Worm (Caenorhabditis elegans) whole organism, L3 larva: ENCODE results near the gene B0250.7.
A peak's percentile ranks its signal among the peaks of the same experiment; 100 is the strongest.

Experiments
- R02D3.7 ChIP-seq: fragments of 150-350 bp; optimal IDR thresholded peaks from 2 replicates; lab custom pipeline; 2014; ENCODE audit warnings: missing biosample characterization, missing genetic modification characterization
- ZK546.5 ChIP-seq: sonication (generic microtip); optimal IDR thresholded peaks from 2 replicates; lab custom pipeline; 2017; ENCODE audit warnings: missing biosample characterization, missing genetic modification characterization
- aly-2 ChIP-seq: fragments of 150-350 bp; optimal IDR thresholded peaks from 2 replicates; lab custom pipeline; 2014; ENCODE audit warnings: missing biosample characterization, missing genetic modification characterization
- ama-1 ChIP-seq: fragments of 150-350 bp; optimal IDR thresholded peaks from 2 replicates; lab custom pipeline; 2018
- ceh-28 ChIP-seq: fragments of 150-350 bp; optimal IDR thresholded peaks from 2 replicates; lab custom pipeline; 2014; ENCODE audit warnings: missing biosample characterization, missing genetic modification reagents, missing genetic modification characterization
- daf-12 ChIP-seq: fragments of 150-350 bp; optimal IDR thresholded peaks from 2 replicates; lab custom pipeline; 2014; ENCODE audit warnings: missing biosample characterization, missing genetic modification reagents, missing genetic modification characterization
- egl-27 ChIP-seq: sonication (generic microtip); optimal IDR thresholded peaks from 4 replicates; lab custom pipeline; 2017; ENCODE audit warnings: missing biosample characterization, missing genetic modification reagents, missing genetic modification characterization
- elt-1 ChIP-seq: fragments of 150-350 bp; optimal IDR thresholded peaks from 2 replicates; lab custom pipeline; 2014; ENCODE audit warnings: missing biosample characterization, missing genetic modification characterization
- elt-2 ChIP-seq: sonication (generic microtip); optimal IDR thresholded peaks from 2 replicates; lab custom pipeline; 2016; ENCODE audit warnings: missing genetic modification reagents, mild to moderate bottlenecking, missing genetic modification characterization, missing compliant biosample characterization
- elt-3 ChIP-seq, 3 experiments: fragments of 150-350 bp in 1 of 3; sonication (generic microtip) in 2 of 3; optimal IDR thresholded peaks; 2 replicates in 2 of 3; 4 replicates in 1 of 3; lab custom pipeline; 2014 to 2017; ENCODE audit warnings: missing biosample characterization in 3 of 3, missing genetic modification characterization in 3 of 3
- eor-1 ChIP-seq, 2 experiments: fragments of 150-350 bp; optimal IDR thresholded peaks; 2 replicates each; lab custom pipeline; 2014 to 2018; ENCODE audit warnings: missing biosample characterization in 2 of 2, missing genetic modification characterization in 2 of 2
- fkh-10 ChIP-seq: sonication (generic microtip); optimal IDR thresholded peaks from 2 replicates; lab custom pipeline; 2017; ENCODE audit warnings: missing biosample characterization, missing genetic modification reagents, missing genetic modification characterization
- hmg-11 ChIP-seq: sonication (generic microtip); optimal IDR thresholded peaks from 2 replicates; lab custom pipeline; 2016; ENCODE audit warnings: missing genetic modification characterization, missing compliant biosample characterization
- jun-1 ChIP-seq: fragments of 150-350 bp; optimal IDR thresholded peaks from 2 replicates; lab custom pipeline; 2014; ENCODE audit warnings: missing biosample characterization, missing genetic modification reagents, missing genetic modification characterization
- lin-15B ChIP-seq: fragments of 150-350 bp; optimal IDR thresholded peaks from 2 replicates; lab custom pipeline; 2014; ENCODE audit warnings: missing biosample characterization, missing genetic modification characterization
- lin-39 ChIP-seq: fragments of 150-350 bp; optimal IDR thresholded peaks from 2 replicates; lab custom pipeline; 2018; ENCODE audit warnings: missing biosample characterization, missing genetic modification reagents, missing genetic modification characterization
- lsy-12 ChIP-seq: sonication (generic microtip); optimal IDR thresholded peaks from 2 replicates; lab custom pipeline; 2016; ENCODE audit warnings: mild to moderate bottlenecking, missing genetic modification characterization, missing compliant biosample characterization
- mdl-1 ChIP-seq: fragments of 150-350 bp; optimal IDR thresholded peaks from 2 replicates; lab custom pipeline; 2014; ENCODE audit warnings: missing biosample characterization, missing genetic modification characterization
- nfya-1 ChIP-seq: sonication (generic microtip); optimal IDR thresholded peaks from 2 replicates; lab custom pipeline; 2017; ENCODE audit warnings: missing genetic modification characterization, mild to moderate bottlenecking, missing compliant biosample characterization, antibody characterized with exemption, moderate library complexity; ENCODE audit not compliant: insufficient read depth
- nhr-11 ChIP-seq: fragments of 150-350 bp; optimal IDR thresholded peaks from 2 replicates; lab custom pipeline; 2014; ENCODE audit warnings: missing biosample characterization, missing genetic modification characterization
- nhr-23 ChIP-seq: fragments of 150-350 bp; optimal IDR thresholded peaks from 2 replicates; lab custom pipeline; 2014; ENCODE audit warnings: missing biosample characterization, missing genetic modification reagents, missing genetic modification characterization
- nhr-237 ChIP-seq: fragments of 150-350 bp; optimal IDR thresholded peaks from 2 replicates; lab custom pipeline; 2014; ENCODE audit warnings: missing biosample characterization, missing genetic modification characterization
- nhr-25 ChIP-seq: sonication (generic microtip); optimal IDR thresholded peaks from 2 replicates; lab custom pipeline; 2017; ENCODE audit warnings: missing biosample characterization, missing genetic modification characterization
- nhr-28 ChIP-seq: fragments of 150-350 bp; optimal IDR thresholded peaks from 2 replicates; lab custom pipeline; 2014; ENCODE audit warnings: missing biosample characterization, missing genetic modification characterization
- nhr-43 ChIP-seq: sonication (generic microtip); optimal IDR thresholded peaks from 2 replicates; lab custom pipeline; 2016; ENCODE audit warnings: mild to moderate bottlenecking, missing genetic modification characterization, missing compliant biosample characterization; ENCODE audit not compliant: poor library complexity, severe bottlenecking
- nhr-77 ChIP-seq: fragments of 150-350 bp; optimal IDR thresholded peaks from 2 replicates; lab custom pipeline; 2014; ENCODE audit warnings: missing biosample characterization, missing genetic modification characterization
- pha-4 ChIP-seq: fragments of 150-350 bp; optimal IDR thresholded peaks from 2 replicates; lab custom pipeline; 2014; ENCODE audit warnings: missing biosample characterization, missing genetic modification reagents, missing genetic modification characterization
- pqm-1 ChIP-seq: fragments of 150-350 bp; optimal IDR thresholded peaks from 2 replicates; lab custom pipeline; 2017; ENCODE audit warnings: missing biosample characterization, missing genetic modification characterization, inconsistent platforms
- sea-2 ChIP-seq: fragments of 150-350 bp; sonication (generic microtip); optimal IDR thresholded peaks from 4 replicates; lab custom pipeline; 2014; ENCODE audit warnings: missing biosample characterization, missing genetic modification reagents, missing genetic modification characterization
- skn-1 ChIP-seq: fragments of 150-350 bp; optimal IDR thresholded peaks from 2 replicates; lab custom pipeline; 2014; ENCODE audit warnings: missing biosample characterization, missing genetic modification characterization
- snpc-4 ChIP-seq: fragments of 150-350 bp; optimal IDR thresholded peaks from 2 replicates; lab custom pipeline; 2014; ENCODE audit warnings: missing biosample characterization, missing genetic modification characterization
- unc-39 ChIP-seq: sonication (generic microtip); optimal IDR thresholded peaks from 4 replicates; lab custom pipeline; 2017; ENCODE audit warnings: missing biosample characterization, missing genetic modification characterization
- unc-62 ChIP-seq: fragments of 150-350 bp; sonication (generic microtip); optimal IDR thresholded peaks from 4 replicates; lab custom pipeline; 2014; ENCODE audit warnings: missing biosample characterization, missing genetic modification reagents, missing genetic modification characterization
- zag-1 ChIP-seq: fragments of 150-350 bp; optimal IDR thresholded peaks from 2 replicates; lab custom pipeline; 2014; ENCODE audit warnings: missing biosample characterization, missing genetic modification characterization
- ztf-11 ChIP-seq: fragments of 150-350 bp; optimal IDR thresholded peaks from 2 replicates; lab custom pipeline; 2014; ENCODE audit warnings: missing biosample characterization, missing genetic modification characterization
- ztf-4 ChIP-seq: fragments of 150-350 bp; optimal IDR thresholded peaks from 2 replicates; lab custom pipeline; 2014; ENCODE audit warnings: missing biosample characterization, missing genetic modification characterization

The B0250.7 gene

DNA sequence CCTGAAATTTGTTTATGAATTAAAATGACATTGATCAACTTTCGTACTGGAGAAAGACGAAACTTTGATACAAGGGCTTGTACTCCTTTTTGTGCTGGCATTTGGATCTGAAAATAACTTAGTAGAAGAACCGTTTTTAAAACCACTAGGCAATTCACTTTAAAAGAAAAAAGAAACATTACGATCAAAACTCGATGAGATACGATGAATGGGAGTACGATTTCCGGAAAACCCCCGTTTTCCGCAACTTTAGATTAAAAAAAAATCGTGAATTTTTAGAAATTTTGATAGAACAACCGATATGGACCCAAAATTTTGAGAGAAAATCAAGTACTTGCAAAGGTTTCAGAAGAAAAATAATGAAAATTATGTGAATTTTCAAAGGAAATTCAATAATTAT, 5.5 kb downstream of the B0250.7 start, which contains the start of gene B0250.8:
TSS of gene B0250.8 (minus strand) at position 101 of the 400 bp plus-strand sequence.
- no peak for TF ChIP-seq nhr-43
- no peak for TF ChIP-seq sea-2 (GFP tag; lab: Kevin White, UChicago)
- TF ChIP-seq nhr-11 (tag; lab: Kevin White, UChicago): no peak
- no peak for TF ChIP-seq pqm-1 (tag; lab: Kevin White, UChicago)
- TF ChIP-seq unc-62 (GFP tag; lab: Kevin White, UChicago): no peak

DNA sequence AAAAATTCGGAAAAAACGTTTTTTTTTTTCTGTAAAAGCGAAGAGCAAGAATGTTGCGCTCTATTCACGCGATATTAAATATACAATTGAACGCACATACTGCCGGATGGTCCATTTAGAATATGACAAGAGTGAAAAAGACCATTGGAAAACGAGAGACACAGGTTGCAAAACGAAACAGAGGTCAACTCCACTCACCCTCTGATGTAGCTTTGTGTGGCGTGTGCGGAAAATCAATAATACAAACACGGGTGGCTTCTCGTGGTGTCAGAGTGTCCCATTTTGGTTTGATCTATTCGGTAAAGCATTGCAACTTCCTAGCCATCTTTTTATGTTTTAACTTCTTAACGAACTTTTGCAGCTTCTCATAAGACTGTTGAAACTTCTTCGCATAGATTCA, 11.1 kb downstream of the B0250.7 start:
- TF ChIP-seq nhr-43 (no peak), pqm-1 (tag; lab: Kevin White, UChicago) (no peak), ZK546.5 (tag; lab: Kevin White, UChicago) (no peak), pha-4 (no peak), fkh-10 (GFP tag; lab: Kevin White, UChicago) (no peak), lsy-12 (tag; lab: Kevin White, UChicago) (no peak), jun-1 (tag; lab: Kevin White, UChicago) (no peak), unc-39 (no peak), skn-1 (tag; lab: Kevin White, UChicago) (no peak), R02D3.7 (no peak), nhr-11 (tag; lab: Kevin White, UChicago) (no peak), zag-1 (tag; lab: Kevin White, UChicago) (no peak), snpc-4 (no peak), lin-39 (tag; lab: Kevin White, UChicago) (no peak), elt-1 (tag; lab: Kevin White, UChicago) (no peak), nhr-77 (no peak)
- TF ChIP-seq, all 47 proteins: peak for 0

DNA sequence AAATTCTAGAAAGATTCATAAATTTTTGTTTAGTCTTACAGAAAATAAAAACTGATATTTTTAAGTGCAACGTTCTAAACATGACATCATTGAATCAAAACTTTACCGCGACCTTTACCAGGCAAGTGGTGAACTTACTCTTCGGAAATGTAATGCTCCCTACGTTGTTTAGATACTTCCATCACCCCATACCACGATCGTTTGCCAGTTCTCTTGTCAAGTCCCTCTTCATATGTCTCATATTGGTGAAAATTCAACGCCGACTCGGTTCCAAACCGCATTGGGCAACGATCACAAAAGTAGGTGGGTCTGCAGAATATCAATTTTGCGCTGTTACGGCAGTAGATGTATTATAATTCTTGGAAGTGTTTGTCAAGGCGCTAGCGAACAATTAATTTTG, 15.1 kb downstream of the B0250.7 start, which contains the start of gene B0250.18:
TSS of gene B0250.18 (minus strand) at position 101 of the 400 bp plus-strand sequence.
- no peak for TF ChIP-seq sea-2 (GFP tag; lab: Kevin White, UChicago)
- no peak for TF ChIP-seq nhr-23
- no peak for TF ChIP-seq mdl-1 (tag; lab: Kevin White, UChicago)

DNA sequence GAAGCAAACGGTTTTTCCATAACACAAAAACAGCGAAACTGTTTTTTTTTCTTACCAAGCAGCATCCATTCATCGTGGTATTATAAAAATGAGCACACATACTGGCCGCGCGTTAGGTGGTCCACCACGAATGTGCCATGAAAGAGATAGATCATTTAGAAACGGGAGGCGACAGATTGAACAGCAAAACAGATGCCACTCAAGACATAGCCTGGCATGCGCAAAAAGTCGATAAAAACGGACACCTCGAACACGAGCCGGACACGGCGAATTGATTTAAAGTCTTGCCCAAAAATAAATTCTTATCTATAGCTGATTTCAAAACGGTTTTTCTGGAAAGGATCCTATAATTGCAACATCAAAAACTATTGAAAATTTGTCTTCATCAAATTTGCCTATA, 18.7 kb downstream of the B0250.7 start:
- no peak for TF ChIP-seq skn-1 (tag; lab: Kevin White, UChicago)
- TF ChIP-seq elt-2 (tag; lab: Kevin White, UChicago): no peak
- no peak for TF ChIP-seq nhr-23
- peak; percentile 39 for TF ChIP-seq hmg-11 (tag; lab: Kevin White, UChicago)
- no peak for TF ChIP-seq elt-3 (tag; optimal IDR thresholded peaks at IDR 0.05; lab: Kevin White, UChicago)
- no peak for TF ChIP-seq nhr-77
- no peak for TF ChIP-seq nhr-28
- no peak for TF ChIP-seq ama-1 (lab: Kevin White, UChicago)
- no peak for TF ChIP-seq ztf-4
- peak; percentile 14 for TF ChIP-seq lin-39 (tag; lab: Kevin White, UChicago)
- no peak for TF ChIP-seq nhr-237 (tag; lab: Kevin White, UChicago)
- TF ChIP-seq unc-62 (GFP tag; lab: Kevin White, UChicago): no peak
- TF ChIP-seq R02D3.7: no peak

DNA sequence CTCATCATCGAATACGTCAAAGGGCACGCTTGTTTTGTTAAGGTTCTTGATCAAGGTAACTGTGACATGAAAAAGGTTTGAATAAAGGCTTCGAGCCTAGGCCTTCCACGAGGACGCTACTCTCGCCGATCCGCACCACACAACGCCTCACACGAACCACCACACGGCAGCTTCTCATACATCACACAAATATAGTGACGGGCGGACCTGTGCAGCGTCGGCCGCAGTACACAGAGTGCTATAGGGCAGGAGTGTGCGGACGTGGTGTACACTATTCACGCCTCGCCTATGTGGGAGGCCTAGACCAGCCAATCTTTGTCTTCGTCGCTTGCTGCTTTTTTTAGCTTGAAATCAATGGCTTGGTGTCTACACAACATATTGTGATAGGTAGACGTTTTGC, 20.2 kb downstream of the B0250.7 start:
- TF ChIP-seq nfya-1 (tag; lab: Kevin White, UChicago) (peak; percentile 35), ztf-11 (no peak), nhr-43 (no peak), snpc-4 (peak; percentile 96), eor-1 (tag; optimal IDR thresholded peaks at IDR 0.05; lab: Kevin White, UChicago) (no peak), nhr-23 (no peak), lin-39 (tag; lab: Kevin White, UChicago) (peak; percentile 3), ztf-4 (no peak)

DNA sequence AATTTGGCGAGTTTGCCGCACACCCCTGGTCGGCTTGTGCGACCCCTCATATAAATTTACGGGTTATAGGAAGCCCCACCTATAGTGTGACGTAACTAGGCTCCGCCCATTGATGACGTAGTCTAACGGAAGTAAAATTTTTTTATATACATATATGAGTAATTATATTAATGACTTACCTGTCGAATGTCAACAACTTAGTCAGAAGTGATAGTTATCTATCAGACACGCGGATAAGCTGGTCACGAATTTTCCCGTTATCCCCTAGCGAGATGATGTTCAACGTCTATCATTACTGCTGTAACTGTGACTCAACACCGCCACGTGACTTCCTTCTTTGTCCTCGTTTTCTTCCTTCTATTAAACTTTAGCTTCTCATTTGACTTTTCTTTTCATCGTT, 22.1 kb downstream of the B0250.7 start, which contains the start of gene srd-70:
TSS of gene srd-70 (plus strand) at position 301 of the 400 bp plus-strand sequence.
- no peak for TF ChIP-seq elt-2 (tag; lab: Kevin White, UChicago)
- no peak for TF ChIP-seq ztf-11
- TF ChIP-seq lin-39 (tag; lab: Kevin White, UChicago): no peak
- TF ChIP-seq lin-15B (tag; lab: Kevin White, UChicago): no peak
- no peak for TF ChIP-seq unc-62 (GFP tag; lab: Kevin White, UChicago)
- TF ChIP-seq jun-1 (tag; lab: Kevin White, UChicago): no peak
- TF ChIP-seq R02D3.7: no peak
- no peak for TF ChIP-seq ztf-4
- no peak for TF ChIP-seq mdl-1 (tag; lab: Kevin White, UChicago)
- TF ChIP-seq pqm-1 (tag; lab: Kevin White, UChicago): no peak
- no peak for TF ChIP-seq nhr-77
- TF ChIP-seq ceh-28 (tag; lab: Kevin White, UChicago): no peak
- no peak for TF ChIP-seq aly-2
- no peak for TF ChIP-seq egl-27 (tag; lab: Kevin White, UChicago)
- no peak for TF ChIP-seq ZK546.5 (tag; lab: Kevin White, UChicago)
- TF ChIP-seq nhr-25 (tag; lab: Kevin White, UChicago): no peak
- no peak for TF ChIP-seq nfya-1 (tag; lab: Kevin White, UChicago)
- no peak for TF ChIP-seq daf-12 (tag; lab: Kevin White, UChicago)
